Fruit fly (Drosophila melanogaster): ENCODE data around the gene ATP8B.

The ATP8B gene

DNA sequence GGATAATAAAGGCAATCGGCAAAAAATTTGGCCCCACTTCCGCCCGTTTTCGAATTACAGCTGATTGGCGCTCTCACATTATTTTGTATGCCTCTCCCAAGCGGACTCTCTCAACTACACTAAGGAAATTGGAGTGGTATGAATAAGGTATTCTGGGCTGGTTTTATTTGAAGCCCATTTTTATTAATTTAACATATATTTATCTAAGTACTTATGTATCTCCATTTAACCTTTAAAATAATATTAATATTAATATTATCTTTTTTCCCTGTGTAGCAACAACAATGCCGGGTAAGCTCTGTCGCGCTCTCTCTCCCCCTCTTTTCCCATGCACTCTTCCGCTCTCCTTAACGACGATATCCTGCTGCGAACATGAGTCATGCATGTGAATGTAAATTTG, 11.5 kb downstream of the ATP8B start:
- TF ChIP-seq spab (GFP tag; optimal IDR thresholded peaks at IDR 0.05), result peak; percentile 70
- TF ChIP-seq CG4318 (GFP tag; optimal IDR thresholded peaks at IDR 0.05), result peak; percentile 7
- TF ChIP-seq CG3919 (GFP tag; optimal IDR thresholded peaks at IDR 0.05), result peak; percentile 82
- TF ChIP-seq CG10631 (GFP tag; optimal IDR thresholded peaks at IDR 0.05), result peak; percentile 82
- TF ChIP-seq OdsH (GFP tag; optimal IDR thresholded peaks at IDR 0.05), result peak; percentile 75
- TF ChIP-seq CG16779 (tag; optimal IDR thresholded peaks at IDR 0.05), result peak; percentile 53
- TF ChIP-seq Eip93F (GFP tag; optimal IDR thresholded peaks at IDR 0.05), result peak; percentile 21
- peak; percentile 77 for TF ChIP-seq CG8119 (GFP tag; IDR thresholded peaks at IDR 0.05)
- peak; percentile 62 for TF ChIP-seq Eip75B (GFP tag; optimal IDR thresholded peaks at IDR 0.05)
- TF ChIP-seq Blimp-1 (GFP tag; optimal IDR thresholded peaks at IDR 0.05), result peak; percentile 58
- TF ChIP-seq Hr38 (GFP tag; optimal IDR thresholded peaks at IDR 0.05), result no peak
- peak; percentile 32 for TF ChIP-seq Sox14 (GFP tag; optimal IDR thresholded peaks at IDR 0.05)
- peak; percentile 67 for TF ChIP-seq CG6808 (GFP tag; optimal IDR thresholded peaks at IDR 0.05)
- peak; percentile 48 for TF ChIP-seq Sox15 (GFP tag; optimal IDR thresholded peaks at IDR 0.05)
- peak; percentile 77 for TF ChIP-seq CG34406 (GFP tag; optimal IDR thresholded peaks at IDR 0.05)
- peak; percentile 74 for TF ChIP-seq achi (GFP tag; optimal IDR thresholded peaks at IDR 0.05)
- peak; percentile 68 for TF ChIP-seq CG11902 (GFP tag; optimal IDR thresholded peaks at IDR 0.05)
- TF ChIP-seq Hr39 (GFP tag; optimal IDR thresholded peaks at IDR 0.05), result peak; percentile 38
- TF ChIP-seq fd85E (GFP tag; optimal IDR thresholded peaks at IDR 0.05), result no peak
- TF ChIP-seq eg (GFP tag; IDR thresholded peaks at IDR 0.05), result peak; percentile 79
- TF ChIP-seq CG11294 (GFP tag; IDR thresholded peaks at IDR 0.05), result peak; percentile 20; the same call in 1 of the 2 replicates
- peak; percentile 87 for TF ChIP-seq CG6163 (GFP tag; IDR thresholded peaks at IDR 0.05)
- TF ChIP-seq esn (GFP tag; optimal IDR thresholded peaks at IDR 0.05), result peak; percentile 82
- peak; percentile 59 for TF ChIP-seq CG31627 (GFP tag; optimal IDR thresholded peaks at IDR 0.05)
- TF ChIP-seq lz (GFP tag; optimal IDR thresholded peaks at IDR 0.05), result peak; percentile 55
- TF ChIP-seq CG9139 (GFP tag; optimal IDR thresholded peaks at IDR 0.05), result peak; percentile 71
- peak; percentile 34 for TF ChIP-seq pdm3 (GFP tag; optimal IDR thresholded peaks at IDR 0.05)
- peak; percentile 79 for TF ChIP-seq CG10669 (GFP tag; optimal IDR thresholded peaks at IDR 0.05)
- TF ChIP-seq CG7368 (GFP tag; optimal IDR thresholded peaks at IDR 0.05), result peak; percentile 71
- TF ChIP-seq Hr4 (GFP tag; optimal IDR thresholded peaks at IDR 0.05), result peak; percentile 41
- TF ChIP-seq Gug (GFP tag; IDR thresholded peaks at IDR 0.05), result peak; percentile 58
- TF ChIP-seq dac (GFP tag; optimal IDR thresholded peaks at IDR 0.05), result no peak
- TF ChIP-seq fkh (GFP tag; optimal IDR thresholded peaks at IDR 0.05), result no peak
- peak; percentile 85 for TF ChIP-seq svp (GFP tag)
- peak; percentile 63 for TF ChIP-seq CG32006 (GFP tag; optimal IDR thresholded peaks at IDR 0.05)
- peak; percentile 51 to 81 for TF ChIP-seq ss (GFP tag; optimal IDR thresholded peaks at IDR 0.05)
- peak; percentile 83 for TF ChIP-seq Ets96B (tag; optimal IDR thresholded peaks at IDR 0.05)
- TF ChIP-seq CG6854 (GFP tag; optimal IDR thresholded peaks at IDR 0.05), result no peak
- peak; percentile 79 for TF ChIP-seq dsx (GFP tag; optimal IDR thresholded peaks at IDR 0.05; ENCODE audit: poor library complexity, severe bottlenecking)
- TF ChIP-seq CG6276 (GFP tag; optimal IDR thresholded peaks at IDR 0.05), result peak; percentile 10
- TF ChIP-seq CG8319 (GFP tag; optimal IDR thresholded peaks at IDR 0.05), result peak; percentile 39
- peak; percentile 78 for TF ChIP-seq acj6 (GFP tag; optimal IDR thresholded peaks at IDR 0.05)
- TF ChIP-seq net (GFP tag; optimal IDR thresholded peaks at IDR 0.05), result peak; percentile 54
- peak; percentile 71 for TF ChIP-seq CG11762 (GFP tag; optimal IDR thresholded peaks at IDR 0.05; ENCODE audit: insufficient read depth)
- peak; percentile 62 for TF ChIP-seq Lpt (GFP tag; optimal IDR thresholded peaks at IDR 0.05)
- TF ChIP-seq cyc (GFP tag; optimal IDR thresholded peaks at IDR 0.05), result peak; percentile 76
- peak; percentile 21 to 31 for TF ChIP-seq salr (GFP tag; optimal IDR thresholded peaks at IDR 0.05)
- TF ChIP-seq Ets21C (GFP tag; optimal IDR thresholded peaks at IDR 0.05), result peak; percentile 47
- TF ChIP-seq fd59A (GFP tag; optimal IDR thresholded peaks at IDR 0.05), result peak; percentile 52
- peak; percentile 59 for TF ChIP-seq CG1621 (tag; optimal IDR thresholded peaks at IDR 0.05)
- TF ChIP-seq CG3032 (tag; optimal IDR thresholded peaks at IDR 0.05), result peak; percentile 86
- TF ChIP-seq vri (GFP tag; optimal IDR thresholded peaks at IDR 0.05), result peak; percentile 55

Measured in whole organism, prepupa.